Fruit fly (Drosophila melanogaster) S2 (cell line): ENCODE results near the gene Kdm5.

Experiments
- CG8478 ChIP-seq: fragments of >200 bp; optimal IDR thresholded peaks from 2 replicates; lab custom pipeline; 2018
- CTCF ChIP-seq, 2 experiments: fragments of >200 bp; optimal IDR thresholded peaks; 2 replicates each; lab custom pipeline; 2018

- no peak for TF ChIP-seq CTCF (optimal IDR thresholded peaks at IDR 0.05; lab: Kevin White, UChicago)
- no peak for TF ChIP-seq CG8478 (lab: Kevin White, UChicago)
These were observed 46.2 kb upstream of the Kdm5 start for dm6 chr2L:6045484-6045883.
